Fruit fly (Drosophila melanogaster): ENCODE results near the gene CG3823.

The CG3823 gene

DNA sequence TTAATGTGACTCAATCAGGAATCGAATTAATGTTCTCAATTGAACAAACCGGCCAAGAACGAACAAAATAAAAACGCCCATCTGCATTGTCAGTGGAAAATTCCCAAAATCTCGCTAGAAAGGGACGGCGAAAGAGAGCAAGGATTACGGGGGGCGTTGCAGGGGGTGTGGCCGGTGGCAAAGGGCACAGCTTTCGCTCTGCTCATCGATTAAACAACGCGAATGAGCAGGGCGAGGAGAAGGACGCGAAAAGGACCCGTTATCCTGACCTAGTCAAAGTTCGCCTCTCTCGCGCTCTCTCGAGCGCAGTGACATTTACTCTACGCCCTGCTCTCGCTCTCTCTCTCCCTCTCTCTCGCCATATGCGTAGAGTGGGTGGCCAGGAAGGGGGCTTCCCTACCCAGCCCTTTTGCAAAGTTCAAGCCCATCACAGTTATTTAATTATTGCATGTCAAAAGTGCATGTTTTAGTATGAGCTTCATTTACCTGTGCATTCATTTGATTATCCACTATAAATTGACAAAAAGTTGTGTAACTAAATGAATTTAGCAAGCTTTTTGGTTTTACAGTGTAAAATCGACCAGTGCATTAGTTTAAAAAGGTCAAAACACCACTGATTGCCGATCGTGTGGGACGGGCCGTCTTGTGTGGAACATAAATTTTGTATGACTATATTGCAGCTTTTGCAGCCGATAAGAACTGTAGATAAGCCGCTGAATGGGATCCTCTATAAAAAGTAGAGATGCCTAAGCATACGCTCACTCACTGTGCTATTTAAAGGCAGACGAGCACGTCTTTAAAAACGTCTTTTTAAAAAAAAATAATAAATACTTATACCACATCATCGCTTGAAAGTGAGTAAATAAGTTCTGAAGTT lies 35.2 kb downstream of the CG3823 start:
- no peak for TF ChIP-seq Opbp (GFP tag; IDR thresholded peaks at IDR 0.05; ENCODE audit: partially characterized antibody)
- peak; percentile 38 for TF ChIP-seq Xbp1 (GFP tag; optimal IDR thresholded peaks at IDR 0.05)
- no peak for TF ChIP-seq nerfin-1 (tag; optimal IDR thresholded peaks at IDR 0.05)
- TF ChIP-seq emc (GFP tag; optimal IDR thresholded peaks at IDR 0.05): no peak
- TF ChIP-seq Side (GFP tag; optimal IDR thresholded peaks at IDR 0.05): no peak
- TF ChIP-seq Awh (GFP tag; IDR thresholded peaks at IDR 0.05): no peak
- TF ChIP-seq h (optimal IDR thresholded peaks at IDR 0.05): no peak
- TF ChIP-seq Deaf1 (tag; optimal IDR thresholded peaks at IDR 0.05): no peak
- no peak for TF ChIP-seq CG4730 (GFP tag; IDR thresholded peaks at IDR 0.05)
- TF ChIP-seq HLH54F (GFP tag; optimal IDR thresholded peaks at IDR 0.05): peak; percentile 4
- no peak for TF ChIP-seq Stat92E (GFP tag; optimal IDR thresholded peaks at IDR 0.05)
- TF ChIP-seq ci (GFP tag; IDR thresholded peaks at IDR 0.05): no peak
- TF ChIP-seq CG15696 (tag; optimal IDR thresholded peaks at IDR 0.05): no peak
- TF ChIP-seq CG3726 (GFP tag; IDR thresholded peaks at IDR 0.05): no peak
- peak; percentile 29 for TF ChIP-seq HHEX (GFP tag; optimal IDR thresholded peaks at IDR 0.05)
- TF ChIP-seq vvl (GFP tag; IDR thresholded peaks at IDR 0.05): no peak
- TF ChIP-seq CG15269 (tag; optimal IDR thresholded peaks at IDR 0.05): no peak
- no peak for TF ChIP-seq CG4707 (GFP tag; optimal IDR thresholded peaks at IDR 0.05)
- TF ChIP-seq CG43689 (GFP tag; IDR thresholded peaks at IDR 0.05): no peak
- no peak for TF ChIP-seq CG6765 (GFP tag; optimal IDR thresholded peaks at IDR 0.05)
- peak; percentile 45 for TF ChIP-seq CG30403 (GFP tag; optimal IDR thresholded peaks at IDR 0.05)
- TF ChIP-seq H2.0 (GFP tag; IDR thresholded peaks at IDR 0.05): no peak
- TF ChIP-seq dmrt99B (tag; optimal IDR thresholded peaks at IDR 0.05): peak; percentile 32
- no peak for TF ChIP-seq CG15601 (tag; optimal IDR thresholded peaks at IDR 0.05)
- TF ChIP-seq CG2116 (GFP tag; optimal IDR thresholded peaks at IDR 0.05): no peak
- no peak for TF ChIP-seq corto (GFP tag; optimal IDR thresholded peaks at IDR 0.05)
- no peak for TF ChIP-seq maf-S (GFP tag; optimal IDR thresholded peaks at IDR 0.05)
- TF ChIP-seq Hr39 (optimal IDR thresholded peaks at IDR 0.05): no peak
- TF ChIP-seq CG3847 (GFP tag; IDR thresholded peaks at IDR 0.05): 0 out of 2 replicates have a peak, but pooled peaks have one; percentile 13
- TF ChIP-seq CG4854 (GFP tag; optimal IDR thresholded peaks at IDR 0.05): no peak
- no peak for TF ChIP-seq grn (GFP tag; optimal IDR thresholded peaks at IDR 0.05)
- TF ChIP-seq CG10366 (GFP tag; IDR thresholded peaks at IDR 0.05): peak; percentile 19; the same call in 1 of the 2 replicates
- TF ChIP-seq CG5245 (GFP tag; optimal IDR thresholded peaks at IDR 0.05): no peak
- TF ChIP-seq pita (GFP tag; optimal IDR thresholded peaks at IDR 0.05): no peak
- TF ChIP-seq Ets97D (GFP tag; optimal IDR thresholded peaks at IDR 0.05): no peak
- peak; percentile 35 for TF ChIP-seq Sox102F (GFP tag; optimal IDR thresholded peaks at IDR 0.05)
- TF ChIP-seq CG10959 (GFP tag; IDR thresholded peaks at IDR 0.05): no peak
- TF ChIP-seq slp2 (GFP tag; optimal IDR thresholded peaks at IDR 0.05): no peak
- TF ChIP-seq CG9727 (GFP tag; optimal IDR thresholded peaks at IDR 0.05): no peak
- peak; percentile 8 for TF ChIP-seq CG12155 (GFP tag; optimal IDR thresholded peaks at IDR 0.05)
- no peak for TF ChIP-seq crp (GFP tag; optimal IDR thresholded peaks at IDR 0.05)
- TF ChIP-seq lab (GFP tag; optimal IDR thresholded peaks at IDR 0.05): peak; percentile 37
- peak; percentile 31 for TF ChIP-seq CG1603 (tag; optimal IDR thresholded peaks at IDR 0.05)
- TF ChIP-seq CG9932 (GFP tag; IDR thresholded peaks at IDR 0.05): peak; percentile 44
- TF ChIP-seq CHES-1-like (GFP tag; optimal IDR thresholded peaks at IDR 0.05): no peak
- TF ChIP-seq nom (GFP tag; optimal IDR thresholded peaks at IDR 0.05): peak; percentile 16
- peak; percentile 54 for TF ChIP-seq CG7556 (GFP tag; optimal IDR thresholded peaks at IDR 0.05)
- TF ChIP-seq Dref (GFP tag; IDR thresholded peaks at IDR 0.05): no peak
- TF ChIP-seq Taf1 (GFP tag; IDR thresholded peaks at IDR 0.05): no peak
- no peak for TF ChIP-seq C15 (GFP tag; IDR thresholded peaks at IDR 0.05)

Data from whole organism, embryonic.